Fruit fly (Drosophila melanogaster): Measurements from ENCODE around the gene CG7091.
A peak's percentile ranks its signal among the peaks of the same experiment; 100 is the strongest.

CG7091 gene

DNA sequence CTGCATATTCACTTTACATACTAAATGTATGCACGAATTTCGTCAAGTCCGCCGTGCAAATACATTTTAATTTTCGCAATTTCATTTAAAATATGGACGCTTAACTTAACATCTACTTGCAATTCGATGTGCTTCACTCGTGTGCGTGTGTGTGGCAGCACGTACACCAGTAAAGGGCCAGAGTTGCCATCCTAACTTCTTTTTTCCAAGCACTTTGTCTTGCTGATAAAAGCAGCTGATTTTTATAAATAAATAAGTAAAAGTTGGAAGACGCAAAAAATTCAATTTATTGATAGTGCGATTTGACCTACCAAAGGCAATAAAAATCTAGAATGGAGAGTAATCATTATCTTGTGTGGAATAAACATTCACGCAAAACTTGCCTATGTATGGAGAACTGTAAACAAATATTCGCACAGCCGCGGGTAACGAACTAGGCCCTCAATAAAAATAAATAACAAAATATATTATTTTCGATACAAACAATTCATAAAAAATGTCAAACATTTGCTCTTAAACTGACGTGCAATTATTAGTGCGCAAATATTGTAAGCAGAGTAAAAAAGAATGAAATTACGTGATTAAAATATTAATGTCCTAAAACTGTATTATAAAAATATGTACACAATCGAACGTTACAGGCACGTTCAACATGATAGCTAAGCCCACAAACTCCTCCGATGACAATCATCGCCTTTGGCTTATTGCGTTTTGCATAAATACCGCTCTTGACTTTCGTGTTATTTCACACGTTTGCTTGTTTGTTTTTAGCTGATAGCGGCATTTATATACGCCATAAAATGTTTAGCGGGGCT is 4.6 kb downstream of the CG7091 start (continued):
- TF ChIP-seq eyg (GFP tag; optimal IDR thresholded peaks at IDR 0.05): no peak
- TF ChIP-seq Dip2 (GFP tag; IDR thresholded peaks at IDR 0.05): no peak
- TF ChIP-seq hbn (GFP tag; IDR thresholded peaks at IDR 0.05; ENCODE audit: partially characterized antibody): no peak
- no peak for TF ChIP-seq Gsc (GFP tag; IDR thresholded peaks at IDR 0.05)
- peak; percentile 15; the same call in 1 of the 2 replicates for TF ChIP-seq E2f2 (GFP tag; IDR thresholded peaks at IDR 0.05)
- no peak for TF ChIP-seq psq (GFP tag; optimal IDR thresholded peaks at IDR 0.05)
- TF ChIP-seq Gug (GFP tag; IDR thresholded peaks at IDR 0.05): no peak
- TF ChIP-seq luna (GFP tag; optimal IDR thresholded peaks at IDR 0.05): no peak
- TF ChIP-seq corto (GFP tag; optimal IDR thresholded peaks at IDR 0.05): peak; percentile 10
- TF ChIP-seq CG8924 (tag; optimal IDR thresholded peaks at IDR 0.05): peak; percentile 60
- peak; percentile 76 for TF ChIP-seq CG18619 (GFP tag; optimal IDR thresholded peaks at IDR 0.05)
- TF ChIP-seq CG3838 (GFP tag; optimal IDR thresholded peaks at IDR 0.05): no peak
- TF ChIP-seq CG15479 (GFP tag; optimal IDR thresholded peaks at IDR 0.05): no peak
- TF ChIP-seq bbx (GFP tag; IDR thresholded peaks at IDR 0.05; ENCODE audit: partially characterized antibody): 0 out of 2 replicates have a peak, but pooled peaks have one; percentile 25
- TF ChIP-seq repo (GFP tag; optimal IDR thresholded peaks at IDR 0.05): no peak
- TF ChIP-seq dati (GFP tag; IDR thresholded peaks at IDR 0.05): no peak
- TF ChIP-seq CG10267 (tag; optimal IDR thresholded peaks at IDR 0.05): peak; percentile 49
- no peak for TF ChIP-seq nerfin-2 (GFP tag; IDR thresholded peaks at IDR 0.05; ENCODE audit: partially characterized antibody)
- peak; percentile 50 for TF ChIP-seq Oaz (GFP tag; IDR thresholded peaks at IDR 0.05)
- TF ChIP-seq CG11247 (GFP tag; IDR thresholded peaks at IDR 0.05): 0 out of 2 replicates have a peak, but pooled peaks have one; percentile 46
- no peak for TF ChIP-seq CG9797 (GFP tag; optimal IDR thresholded peaks at IDR 0.05)
- no peak for TF ChIP-seq Dfd (GFP tag; optimal IDR thresholded peaks at IDR 0.05)
- TF ChIP-seq grn (GFP tag; optimal IDR thresholded peaks at IDR 0.05): peak; percentile 32
- TF ChIP-seq ewg (GFP tag; optimal IDR thresholded peaks at IDR 0.05): peak; percentile 25
- TF ChIP-seq br (optimal IDR thresholded peaks at IDR 0.05): no peak
- peak; percentile 76 for TF ChIP-seq sens (GFP tag)
- TF ChIP-seq Optix (GFP tag; IDR thresholded peaks at IDR 0.05): 0 out of 3 replicates have a peak, but pooled peaks have one; percentile 5
- TF ChIP-seq ac (GFP tag; optimal IDR thresholded peaks at IDR 0.05): no peak
- TF ChIP-seq Dek (tag; optimal IDR thresholded peaks at IDR 0.05): peak; percentile 82
- peak; percentile 70 for TF ChIP-seq Drgx (GFP tag; IDR thresholded peaks at IDR 0.05)
- peak; percentile 44 for TF ChIP-seq CG12155 (GFP tag; optimal IDR thresholded peaks at IDR 0.05)
- TF ChIP-seq gt (GFP tag; IDR thresholded peaks at IDR 0.05): no peak
- peak; percentile 74 for TF ChIP-seq CG6813 (GFP tag; optimal IDR thresholded peaks at IDR 0.05)
- TF ChIP-seq CG18764 (GFP tag; optimal IDR thresholded peaks at IDR 0.05): peak; percentile 13
- TF ChIP-seq Antp (GFP tag; optimal IDR thresholded peaks at IDR 0.05): no peak
- peak; percentile 67 for TF ChIP-seq CG10366 (GFP tag; IDR thresholded peaks at IDR 0.05)
- TF ChIP-seq BtbVII (GFP tag; optimal IDR thresholded peaks at IDR 0.05): peak; percentile 42
- peak; percentile 14; the same call in 1 of the 2 replicates for TF ChIP-seq ssp (GFP tag; IDR thresholded peaks at IDR 0.05)
- no peak for TF ChIP-seq bigmax (GFP tag; optimal IDR thresholded peaks at IDR 0.05)
- TF ChIP-seq Neu2 (GFP tag; optimal IDR thresholded peaks at IDR 0.05; ENCODE audit: borderline replicate concordance): no peak
- TF ChIP-seq gsb (GFP tag; IDR thresholded peaks at IDR 0.05): peak; percentile 61
- no peak for TF ChIP-seq Nf-YA (GFP tag; IDR thresholded peaks at IDR 0.05)
- peak; percentile 29 for TF ChIP-seq ab (GFP tag; optimal IDR thresholded peaks at IDR 0.05)
- TF ChIP-seq CG13424 (tag; optimal IDR thresholded peaks at IDR 0.05): peak; percentile 73
- no peak for TF ChIP-seq dan (GFP tag; IDR thresholded peaks at IDR 0.05)
- no peak for TF ChIP-seq fd102C (GFP tag; optimal IDR thresholded peaks at IDR 0.05)
- TF ChIP-seq CG6654 (GFP tag; optimal IDR thresholded peaks at IDR 0.05): peak; percentile 5
- no peak for TF ChIP-seq CG4730 (GFP tag; IDR thresholded peaks at IDR 0.05)
- TF ChIP-seq HLH3B (GFP tag; IDR thresholded peaks at IDR 0.05): peak; percentile 50
- TF ChIP-seq CG2199 (GFP tag; IDR thresholded peaks at IDR 0.05): no peak
